Worm (Caenorhabditis elegans) whole organism, mixed stage, embryonic: ENCODE measurements around the gene W01C8.1.

Experiments used
- ham-2 ChIP-seq: fragments of 200-800 bp; sonication (Bioruptor generic); optimal IDR thresholded peaks from 2 replicates; lab custom pipeline; 2018; ENCODE audit warnings: mild to moderate bottlenecking, missing genetic modification characterization, missing compliant biosample characterization
- lin-13 ChIP-seq: fragments of 150-350 bp; optimal IDR thresholded peaks from 2 replicates; lab custom pipeline; 2014; ENCODE audit warnings: missing biosample characterization, missing genetic modification characterization
- lsy-2 ChIP-seq: fragments of 150-350 bp; optimal IDR thresholded peaks from 2 replicates; lab custom pipeline; 2014; ENCODE audit warnings: missing biosample characterization, missing genetic modification characterization
- mep-1 ChIP-seq: fragments of 150-350 bp; optimal IDR thresholded peaks from 2 replicates; lab custom pipeline; 2017; ENCODE audit warnings: missing biosample characterization, missing genetic modification reagents, missing genetic modification characterization, inconsistent platforms
- nhr-237 ChIP-seq: fragments of 150-350 bp; optimal IDR thresholded peaks from 2 replicates; lab custom pipeline; 2014; ENCODE audit warnings: missing biosample characterization, missing genetic modification characterization
- nhr-76 ChIP-seq: sonication (generic microtip); optimal IDR thresholded peaks from 2 replicates; lab custom pipeline; 2017; ENCODE audit warnings: missing biosample characterization, missing genetic modification characterization
- unc-120 ChIP-seq: sonication (generic microtip); optimal IDR thresholded peaks from 2 replicates; lab custom pipeline; 2017; ENCODE audit warnings: missing genetic modification characterization, missing compliant biosample characterization; ENCODE audit not compliant: poor library complexity, severe bottlenecking
- unc-62 ChIP-seq: fragments of 150-350 bp; optimal IDR thresholded peaks from 2 replicates; lab custom pipeline; 2014; ENCODE audit warnings: missing biosample characterization, missing genetic modification reagents, missing genetic modification characterization

DNA sequence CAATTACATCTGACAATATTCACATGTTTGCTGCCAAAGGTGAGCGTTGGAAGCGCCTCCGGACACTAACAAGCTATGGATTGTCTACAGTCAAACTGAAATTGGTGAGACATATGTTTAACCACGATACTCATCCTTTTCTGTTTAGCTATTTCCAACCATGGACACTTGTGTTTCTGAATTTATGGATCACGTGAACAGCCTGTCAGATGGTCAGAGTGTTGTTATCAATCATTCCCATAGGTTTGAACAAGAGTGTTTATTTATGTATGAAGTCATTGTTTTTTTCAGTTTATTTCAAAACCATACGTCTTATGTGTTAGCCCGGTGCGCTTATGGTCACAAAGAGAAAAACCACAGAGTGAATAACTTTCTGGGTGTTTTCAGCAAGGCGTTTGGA is 23.2 kb downstream of the W01C8.1 start:
- no peak for TF ChIP-seq lin-13 (tag; lab: Kevin White, UChicago)
- TF ChIP-seq nhr-76: no peak
- TF ChIP-seq lsy-2 (tag; lab: Kevin White, UChicago): no peak
- no peak for TF ChIP-seq mep-1
- no peak for TF ChIP-seq ham-2
- no peak for TF ChIP-seq unc-62 (GFP tag; lab: Kevin White, UChicago)
- TF ChIP-seq nhr-237: no peak
- no peak for TF ChIP-seq unc-120 (tag; lab: Kevin White, UChicago)
